Worm (Caenorhabditis elegans): ENCODE data around the gene nas-19.

DNA sequence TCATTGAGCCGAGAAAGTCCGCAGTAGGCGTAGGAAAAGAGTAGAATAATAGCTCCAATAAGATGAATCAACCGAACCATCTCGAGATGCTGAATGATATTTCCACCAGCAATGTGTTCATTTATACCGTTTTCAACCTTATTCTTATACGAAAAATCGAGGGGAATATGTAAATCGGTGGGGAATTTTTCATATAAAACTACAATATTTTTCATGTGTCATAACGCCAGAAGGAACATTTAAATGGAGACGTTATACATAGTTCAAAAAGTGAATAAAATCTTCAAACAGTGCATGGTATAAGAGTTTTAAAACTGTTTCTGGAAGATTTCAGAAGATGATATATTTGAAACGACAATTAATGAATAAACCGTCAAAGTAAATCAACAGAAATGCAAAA, at the start of gene nas-19:
- TF ChIP-seq cog-1 (tag; optimal IDR thresholded peaks at IDR 0.05) (no peak), ztf-23 (GFP tag; IDR thresholded peaks at IDR 0.05) (no peak), ztf-29 (GFP tag; IDR thresholded peaks at IDR 0.05) (no peak)

All from whole organism, midembryonic.